Worm (Caenorhabditis elegans) whole organism, young adult: ENCODE results near the gene W01C9.2.

Experiments used
- D2030.7 ChIP-seq: fragments of 200-800 bp; sonication (Bioruptor generic); IDR thresholded peaks from 2 replicates; pipeline ENCODE4 v1.3.6; 2022; ENCODE audit warnings: missing genetic modification reagents, missing genetic modification characterization, missing compliant biosample characterization
- Y56A3A.18 ChIP-seq: fragments of 200-800 bp; sonication (Bioruptor generic); IDR thresholded peaks from 2 replicates; pipeline ENCODE4 v1.3.6; 2022; ENCODE audit warnings: missing genetic modification reagents, missing genetic modification characterization, missing compliant biosample characterization

- TF ChIP-seq Y56A3A.18 (GFP tag; lab: Robert Waterston, UW), result no peak
- TF ChIP-seq D2030.7 (GFP tag; lab: Robert Waterston, UW), result no peak
Measured at ce11 chrII:8488123-8488522, 48.0 kb upstream of the W01C9.2 start.
